Fruit fly (Drosophila melanogaster) whole organism: ENCODE results near the gene CG34283.

Experiments used
- CG8478 ChIP-seq: fragments of >200 bp; optimal IDR thresholded peaks from 2 replicates; lab custom pipeline; 2018; ENCODE audit warnings: inconsistent platforms
- Dll ChIP-seq: fragments of >200 bp; optimal IDR thresholded peaks from 2 replicates; lab custom pipeline; 2017
- EcR ChIP-seq, 2 experiments: fragments of >200 bp; optimal IDR thresholded peaks; 2 replicates each; lab custom pipeline; 2017; ENCODE audit warnings: missing biosample characterization in 2 of 2, missing genetic modification characterization in 2 of 2, missing genetic modification reagents in 2 of 2
- pan ChIP-seq: fragments of >200 bp; optimal IDR thresholded peaks from 2 replicates; lab custom pipeline; 2017
- psq ChIP-seq: fragments of >200 bp; optimal IDR thresholded peaks from 2 replicates; lab custom pipeline; 2017
- usp ChIP-seq: fragments of >200 bp; optimal IDR thresholded peaks from 2 replicates; lab custom pipeline; 2017; ENCODE audit warnings: missing biosample characterization, missing genetic modification characterization, mixed read lengths

Gene CG34283

dm6 chr3R:18739435-18739977, 17.1 kb upstream of the CG34283 start:
- no peak for TF ChIP-seq CG8478 (lab: Kevin White, UChicago)
- TF ChIP-seq Dll, result no peak
- TF ChIP-seq psq (lab: Kevin White, UChicago), result no peak
- TF ChIP-seq pan (lab: Kevin White, UChicago), result no peak
- no peak for TF ChIP-seq EcR (GFP tag; optimal IDR thresholded peaks at IDR 0.05; lab: Kevin White, UChicago)
- TF ChIP-seq usp (GFP tag; lab: Kevin White, UChicago), result no peak

- TF ChIP-seq Dll, result peak; percentile 61
- no peak for TF ChIP-seq psq (lab: Kevin White, UChicago)
These were observed 16.5 kb upstream of the CG34283 start for dm6 chr3R:18738705-18739434.

- TF ChIP-seq Dll (no peak), CG8478 (lab: Kevin White, UChicago) (no peak), usp (GFP tag; lab: Kevin White, UChicago) (no peak), psq (lab: Kevin White, UChicago) (no peak), pan (lab: Kevin White, UChicago) (no peak), EcR (GFP tag; optimal IDR thresholded peaks at IDR 0.05; lab: Kevin White, UChicago) (no peak)
These were observed 15.7 kb upstream of the CG34283 start for dm6 chr3R:18738086-18738485.

dm6 chr3R:18733580-18733979, 11.2 kb upstream of the CG34283 start:
- TF ChIP-seq usp (GFP tag; lab: Kevin White, UChicago) (no peak), psq (lab: Kevin White, UChicago) (no peak), CG8478 (lab: Kevin White, UChicago) (no peak), Dll (no peak), pan (lab: Kevin White, UChicago) (no peak), EcR (GFP tag; optimal IDR thresholded peaks at IDR 0.05; lab: Kevin White, UChicago) (no peak)

- TF ChIP-seq usp (GFP tag; lab: Kevin White, UChicago) (no peak), psq (lab: Kevin White, UChicago) (no peak), pan (lab: Kevin White, UChicago) (no peak), Dll (no peak), EcR (GFP tag; optimal IDR thresholded peaks at IDR 0.05; lab: Kevin White, UChicago) (no peak)
These were observed 10.0 kb upstream of the CG34283 start, which contains the start of gene CG14302 for dm6 chr3R:18732381-18732780. Gene CG14302, plus strand, starts transcription at chr3R:18732681.

- TF ChIP-seq pan (lab: Kevin White, UChicago) (no peak), usp (GFP tag; lab: Kevin White, UChicago) (no peak), EcR (GFP tag; optimal IDR thresholded peaks at IDR 0.05; lab: Kevin White, UChicago) (no peak)
These were observed 8.9 kb upstream of the CG34283 start for dm6 chr3R:18731241-18731640.

- TF ChIP-seq EcR (GFP tag; optimal IDR thresholded peaks at IDR 0.05; lab: Kevin White, UChicago), result no peak
- no peak for TF ChIP-seq psq (lab: Kevin White, UChicago)
- TF ChIP-seq usp (GFP tag; lab: Kevin White, UChicago), result no peak
- no peak for TF ChIP-seq CG8478 (lab: Kevin White, UChicago)
- no peak for TF ChIP-seq Dll
- no peak for TF ChIP-seq pan (lab: Kevin White, UChicago)
These were observed 6.0 kb upstream of the CG34283 start, which contains the start of gene CG7715 for dm6 chr3R:18728368-18728767. Gene CG7715, minus strand, starts transcription at chr3R:18728468.

dm6 chr3R:18726334-18726733, 3.9 kb upstream of the CG34283 start, which contains the start of gene CG7714:
Gene CG7714, minus strand, starts transcription at chr3R:18726434.
- TF ChIP-seq CG8478 (lab: Kevin White, UChicago) (no peak), psq (lab: Kevin White, UChicago) (no peak), pan (lab: Kevin White, UChicago) (no peak), Dll (no peak), EcR (GFP tag; optimal IDR thresholded peaks at IDR 0.05; lab: Kevin White, UChicago) (no peak), usp (GFP tag; lab: Kevin White, UChicago) (no peak)

- TF ChIP-seq EcR (GFP tag; optimal IDR thresholded peaks at IDR 0.05; lab: Kevin White, UChicago) (no peak), CG8478 (lab: Kevin White, UChicago) (no peak), Dll (no peak)
These were observed 1.0 kb downstream of the CG34283 start for dm6 chr3R:18721368-18721767.

dm6 chr3R:18719767-18720341, 2.5 kb downstream of the CG34283 start:
- no peak for TF ChIP-seq pan (lab: Kevin White, UChicago)
- TF ChIP-seq CG8478 (lab: Kevin White, UChicago), result no peak
- no peak for TF ChIP-seq psq (lab: Kevin White, UChicago)
- TF ChIP-seq EcR (GFP tag; optimal IDR thresholded peaks at IDR 0.05; lab: Kevin White, UChicago), result no peak
- no peak for TF ChIP-seq usp (GFP tag; lab: Kevin White, UChicago)
- TF ChIP-seq Dll, result no peak

dm6 chr3R:18707492-18707891, 14.9 kb downstream of the CG34283 start:
- TF ChIP-seq CG8478 (lab: Kevin White, UChicago) (no peak), usp (GFP tag; lab: Kevin White, UChicago) (no peak), psq (lab: Kevin White, UChicago) (no peak), EcR (GFP tag; optimal IDR thresholded peaks at IDR 0.05; lab: Kevin White, UChicago) (no peak), Dll (no peak)

- TF ChIP-seq Dll (no peak), usp (GFP tag; lab: Kevin White, UChicago) (no peak), psq (lab: Kevin White, UChicago) (no peak), pan (lab: Kevin White, UChicago) (no peak), EcR (GFP tag; optimal IDR thresholded peaks at IDR 0.05; lab: Kevin White, UChicago) (no peak), CG8478 (lab: Kevin White, UChicago) (no peak)
These were observed 16.1 kb downstream of the CG34283 start for dm6 chr3R:18706289-18706688.
